Worm (Caenorhabditis elegans): ENCODE measurements around the gene egl-13.

Gene egl-13

DNA sequence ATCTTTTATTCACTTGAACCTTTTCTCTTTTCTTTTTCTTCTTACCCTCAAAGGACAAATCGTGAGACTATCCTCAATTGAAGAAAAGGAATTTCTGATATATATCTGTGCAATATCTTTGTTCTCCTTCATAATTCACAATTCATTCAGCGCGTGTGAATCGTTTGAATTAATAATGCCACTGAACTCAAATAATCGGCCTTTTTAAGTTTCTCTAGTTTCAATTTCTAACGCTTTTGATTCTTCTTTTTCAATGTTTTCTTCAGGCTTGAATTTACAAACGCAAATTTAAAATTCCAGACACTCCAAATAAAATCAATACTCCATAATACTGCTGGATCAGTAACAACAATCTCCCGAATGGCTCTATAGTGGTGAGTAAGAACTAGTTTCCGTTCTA lies at the start of gene egl-13:
Gene egl-13, plus strand, starts transcription at position 301 of the 400 bp plus-strand sequence.
- TF ChIP-seq zip-5 (tag; optimal IDR thresholded peaks at IDR 0.05) (no peak), lin-11 (tag; optimal IDR thresholded peaks at IDR 0.05) (no peak), pros-1 (tag; optimal IDR thresholded peaks at IDR 0.05) (no peak)

DNA sequence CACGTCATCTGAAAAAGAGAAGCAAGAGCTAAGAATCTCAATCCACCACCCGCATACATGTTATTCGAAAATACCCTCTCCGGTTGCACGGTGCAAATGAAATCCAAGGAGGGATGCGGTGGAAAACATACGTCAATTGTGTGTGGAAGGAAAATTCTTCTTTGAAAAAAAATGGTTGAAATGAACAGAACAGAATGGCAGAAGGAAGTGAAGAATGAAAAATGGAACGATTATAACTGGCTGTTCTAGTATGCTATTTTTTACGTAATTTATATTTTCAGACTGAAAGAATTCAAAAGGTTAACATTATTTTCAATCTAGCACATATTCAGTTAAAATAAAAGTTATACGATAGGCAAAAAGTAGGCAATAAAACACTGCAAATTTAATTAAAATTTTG lies 47.6 kb upstream of the egl-13 start:
- no peak for TF ChIP-seq lin-11 (tag; optimal IDR thresholded peaks at IDR 0.05)
- no peak for TF ChIP-seq C08G9.2 (tag; optimal IDR thresholded peaks at IDR 0.05)
- TF ChIP-seq T23F11.4 (GFP tag; optimal IDR thresholded peaks at IDR 0.05), result no peak
- TF ChIP-seq hlh-30 (tag; optimal IDR thresholded peaks at IDR 0.05; ENCODE audit: insufficient read depth), result no peak
- TF ChIP-seq ceh-48 (tag; optimal IDR thresholded peaks at IDR 0.05), result no peak
- TF ChIP-seq ceh-19 (GFP tag; optimal IDR thresholded peaks at IDR 0.05), result no peak
- no peak for TF ChIP-seq zip-5 (tag; optimal IDR thresholded peaks at IDR 0.05)
- no peak for TF ChIP-seq ztf-16 (tag; optimal IDR thresholded peaks at IDR 0.05)
- no peak for TF ChIP-seq pros-1 (tag; optimal IDR thresholded peaks at IDR 0.05)
- TF ChIP-seq dmd-4 (tag; optimal IDR thresholded peaks at IDR 0.05; ENCODE audit: borderline replicate concordance), result no peak
- no peak for TF ChIP-seq K02D7.2 (tag; optimal IDR thresholded peaks at IDR 0.05)
- TF ChIP-seq unc-3 (GFP tag; conservative IDR thresholded peaks at IDR 0.05), result no peak
- TF ChIP-seq unc-3 (tag; optimal IDR thresholded peaks at IDR 0.05), result no peak
- TF ChIP-seq unc-55 (GFP tag; optimal IDR thresholded peaks at IDR 0.05), result no peak
- TF ChIP-seq F13H6.1 (tag; optimal IDR thresholded peaks at IDR 0.05), result no peak
- no peak for TF ChIP-seq tbx-7 (tag; optimal IDR thresholded peaks at IDR 0.05)
- TF ChIP-seq pqm-1 (tag; optimal IDR thresholded peaks at IDR 0.05), result no peak
- TF ChIP-seq sox-4 (tag; optimal IDR thresholded peaks at IDR 0.05), result no peak
- TF ChIP-seq fax-1 (tag; optimal IDR thresholded peaks at IDR 0.05), result no peak
- no peak for TF ChIP-seq madf-2 (tag; optimal IDR thresholded peaks at IDR 0.05)
- no peak for TF ChIP-seq ceh-2 (tag; optimal IDR thresholded peaks at IDR 0.05)

DNA sequence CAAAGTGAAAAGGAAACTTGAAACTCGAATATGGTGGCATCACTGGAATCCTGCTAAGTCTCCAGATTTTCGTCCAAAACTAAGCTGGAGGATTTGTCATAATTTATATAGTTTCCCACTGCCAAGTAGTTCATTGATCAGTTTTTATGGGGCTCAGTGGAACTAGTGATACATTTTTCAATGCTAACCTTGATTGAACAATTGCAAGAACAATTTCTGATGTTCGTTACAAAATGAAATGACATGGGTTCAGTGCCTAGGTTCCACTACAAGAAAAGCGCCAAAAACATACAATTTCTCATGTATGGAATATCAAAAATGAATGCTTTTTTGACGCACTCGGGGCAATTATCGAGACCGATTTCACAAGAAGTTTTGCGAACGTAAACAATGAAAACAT lies 41.8 kb upstream of the egl-13 start:
- TF ChIP-seq pha-4 (tag; optimal IDR thresholded peaks at IDR 0.05), result no peak
- TF ChIP-seq eyg-1 (tag; optimal IDR thresholded peaks at IDR 0.05), result no peak
- no peak for TF ChIP-seq pros-1 (tag; optimal IDR thresholded peaks at IDR 0.05)
- TF ChIP-seq ahr-1 (tag; optimal IDR thresholded peaks at IDR 0.05), result no peak
- no peak for TF ChIP-seq tbx-2 (tag; optimal IDR thresholded peaks at IDR 0.05)
- no peak for TF ChIP-seq ceh-34 (tag; optimal IDR thresholded peaks at IDR 0.05)

- TF ChIP-seq ceh-9 (tag; optimal IDR thresholded peaks at IDR 0.05), result no peak
- TF ChIP-seq eyg-1 (tag; optimal IDR thresholded peaks at IDR 0.05), result no peak
- TF ChIP-seq ztf-16 (tag; optimal IDR thresholded peaks at IDR 0.05), result no peak
- no peak for TF ChIP-seq tbx-2 (tag; optimal IDR thresholded peaks at IDR 0.05)
- no peak for TF ChIP-seq ref-2 (tag; optimal IDR thresholded peaks at IDR 0.05)
- no peak for TF ChIP-seq ceh-22 (tag; optimal IDR thresholded peaks at IDR 0.05)
- TF ChIP-seq tbx-7 (tag; optimal IDR thresholded peaks at IDR 0.05), result no peak
- no peak for TF ChIP-seq ama-1 (optimal IDR thresholded peaks at IDR 0.05)
- no peak for TF ChIP-seq F13H6.1 (tag; optimal IDR thresholded peaks at IDR 0.05)
- no peak for TF ChIP-seq hlh-15 (tag; optimal IDR thresholded peaks at IDR 0.05)
- TF ChIP-seq C08G9.2 (tag; optimal IDR thresholded peaks at IDR 0.05), result no peak
- no peak for TF ChIP-seq lim-6 (tag; optimal IDR thresholded peaks at IDR 0.05)
- TF ChIP-seq dmd-4 (tag; optimal IDR thresholded peaks at IDR 0.05; ENCODE audit: borderline replicate concordance), result no peak
- no peak for TF ChIP-seq mec-3 (tag; optimal IDR thresholded peaks at IDR 0.05; ENCODE audit: borderline replicate concordance)
- TF ChIP-seq Y22D7AL.16 (tag; optimal IDR thresholded peaks at IDR 0.05), result no peak
- no peak for TF ChIP-seq fkh-10 (GFP tag; optimal IDR thresholded peaks at IDR 0.05)
- no peak for TF ChIP-seq nhr-232 (tag; optimal IDR thresholded peaks at IDR 0.05)
- TF ChIP-seq T23F11.4 (GFP tag; optimal IDR thresholded peaks at IDR 0.05), result no peak
- TF ChIP-seq hlh-13 (GFP tag; optimal IDR thresholded peaks at IDR 0.05), result no peak
Measured at ce11 chrX:5628432-5628977, 35.1 kb upstream of the egl-13 start.
